Fruit fly (Drosophila melanogaster) whole organism, pupa: ENCODE results near the gene SelG.
A peak's percentile ranks its signal among the peaks of the same experiment; 100 is the strongest.

Experiments
- CG10348 ChIP-seq: fragments of 200-800 bp; sonication (Bioruptor generic); IDR thresholded peaks from 2 replicates; pipeline ENCODE4 v1.3.6; 2022; ENCODE audit warnings: missing biosample characterization, missing genetic modification characterization
- CG12605 ChIP-seq: fragments of 200-800 bp; sonication (Bioruptor generic); IDR thresholded peaks from 2 replicates; pipeline ENCODE4 v1.3.6; 2022; ENCODE audit warnings: missing biosample characterization, missing genetic modification characterization
- CG13204 ChIP-seq: fragments of 200-800 bp; sonication (Bioruptor generic); optimal IDR thresholded peaks from 2 replicates; lab custom pipeline; 2018; ENCODE audit warnings: missing biosample characterization, mild to moderate bottlenecking, missing genetic modification characterization, moderate library complexity
- CG14655 ChIP-seq: fragments of 200-800 bp; sonication (Bioruptor generic); optimal IDR thresholded peaks from 3 replicates; lab custom pipeline; 2017; ENCODE audit warnings: mild to moderate bottlenecking, missing biosample characterization, missing genetic modification reagents, missing genetic modification characterization
- CG15710 ChIP-seq: fragments of 200-800 bp; sonication (Bioruptor generic); optimal IDR thresholded peaks from 2 replicates; lab custom pipeline; 2018; ENCODE audit warnings: missing biosample characterization, mild to moderate bottlenecking, missing genetic modification characterization, moderate library complexity
- CG17806 ChIP-seq: fragments of 200-800 bp; sonication (Bioruptor generic); optimal IDR thresholded peaks from 2 replicates; lab custom pipeline; 2018; ENCODE audit warnings: missing biosample characterization, mild to moderate bottlenecking, missing genetic modification characterization, moderate library complexity
- CG32121 ChIP-seq: fragments of 200-800 bp; sonication (Bioruptor generic); IDR thresholded peaks from 2 replicates; pipeline ENCODE4 v1.3.6; 2022; ENCODE audit warnings: missing biosample characterization, missing genetic modification characterization
- CG34367 ChIP-seq: fragments of 200-800 bp; sonication (Bioruptor generic); optimal IDR thresholded peaks from 2 replicates; lab custom pipeline; 2018; ENCODE audit warnings: missing biosample characterization, mild to moderate bottlenecking, missing genetic modification characterization
- CG4496 ChIP-seq: fragments of 200-800 bp; sonication (Bioruptor generic); IDR thresholded peaks from 3 replicates; pipeline ENCODE4 v1.3.6; 2022; ENCODE audit warnings: missing biosample characterization, missing genetic modification characterization
- CG8159 ChIP-seq: fragments of 200-800 bp; sonication (Bioruptor generic); optimal IDR thresholded peaks from 3 replicates; lab custom pipeline; 2018; ENCODE audit warnings: missing biosample characterization, mild to moderate bottlenecking, missing genetic modification characterization, moderate library complexity
- CG8301 ChIP-seq: fragments of 200-800 bp; sonication (Bioruptor generic); optimal IDR thresholded peaks from 2 replicates; lab custom pipeline; 2018; ENCODE audit warnings: missing biosample characterization, mild to moderate bottlenecking, missing genetic modification characterization
- CG9948 ChIP-seq: fragments of 200-800 bp; sonication (Bioruptor generic); optimal IDR thresholded peaks from 2 replicates; lab custom pipeline; 2018; ENCODE audit warnings: missing biosample characterization, mild to moderate bottlenecking, missing genetic modification characterization, moderate library complexity
- D1 ChIP-seq: fragments of 200-800 bp; sonication (Bioruptor generic); optimal IDR thresholded peaks from 2 replicates; lab custom pipeline; 2018; ENCODE audit warnings: missing biosample characterization, mild to moderate bottlenecking, missing genetic modification characterization, moderate library complexity
- EcR ChIP-seq: fragments of 200-800 bp; sonication (Bioruptor generic); optimal IDR thresholded peaks from 3 replicates; lab custom pipeline; 2019; ENCODE audit warnings: missing biosample characterization, missing genetic modification characterization, mild to moderate bottlenecking, moderate library complexity, missing genetic modification reagents
- Ets98B ChIP-seq: fragments of 200-800 bp; sonication (Bioruptor generic); IDR thresholded peaks from 2 replicates; pipeline ENCODE4 v1.3.6; 2022; ENCODE audit warnings: missing biosample characterization, missing genetic modification characterization
- Pif1A ChIP-seq: fragments of 200-800 bp; sonication (Bioruptor generic); optimal IDR thresholded peaks from 3 replicates; lab custom pipeline; 2016; ENCODE audit warnings: missing biosample characterization, missing genetic modification characterization
- Pif1B ChIP-seq: fragments of 200-800 bp; sonication (Bioruptor generic); optimal IDR thresholded peaks from 3 replicates; lab custom pipeline; 2016; ENCODE audit warnings: missing biosample characterization, missing genetic modification characterization
- Snoo ChIP-seq: fragments of 200-800 bp; sonication (Bioruptor generic); optimal IDR thresholded peaks from 3 replicates; lab custom pipeline; 2017; ENCODE audit warnings: missing biosample characterization, mild to moderate bottlenecking, missing genetic modification characterization, inconsistent platforms
- fd96Ca ChIP-seq: fragments of 200-800 bp; sonication (Bioruptor generic); IDR thresholded peaks from 3 replicates; pipeline ENCODE4 v1.3.6; 2022; ENCODE audit warnings: missing biosample characterization, missing genetic modification characterization
- gl ChIP-seq: fragments of 200-800 bp; sonication (Bioruptor generic); optimal IDR thresholded peaks from 2 replicates; lab custom pipeline; 2018; ENCODE audit warnings: missing biosample characterization, mild to moderate bottlenecking, missing genetic modification characterization
- rn ChIP-seq: fragments of 200-800 bp; sonication (Bioruptor generic); IDR thresholded peaks from 2 replicates; pipeline ENCODE4 v1.3.6; 2022; ENCODE audit warnings: missing biosample characterization, missing genetic modification characterization

The SelG gene

dm6 chrX:11917056-11917633 is 30.1 kb downstream of the SelG start, which contains the start of gene pot:
pot (minus strand) TSS chrX:11917260.
- TF ChIP-seq fd96Ca (GFP tag; lab: Robert Waterston, UW), result 0 out of 3 replicates have a peak, but pooled peaks have one; percentile 21
- TF ChIP-seq Pif1B (GFP tag; lab: Kevin White, UChicago), result no peak
- TF ChIP-seq Ets98B, result peak; percentile 43; the same call in 1 of the 2 replicates
- TF ChIP-seq CG12605 (GFP tag; lab: Robert Waterston, UW), result 0 out of 2 replicates have a peak, but pooled peaks have one; percentile 16

dm6 chrX:11920959-11921358 is 33.9 kb downstream of the SelG start:
- peak; percentile 87 for TF ChIP-seq Ets98B
- TF ChIP-seq CG32121 (GFP tag; lab: Robert Waterston, UW), result peak; percentile 84
- TF ChIP-seq Pif1B (GFP tag; lab: Kevin White, UChicago), result peak; percentile 74
- peak; percentile 46; the same call in 1 of the 2 replicates for TF ChIP-seq CG10348
- TF ChIP-seq Snoo (tag; lab: Kevin White, UChicago), result peak; percentile 81
- TF ChIP-seq fd96Ca (GFP tag; lab: Robert Waterston, UW), result no peak
- peak; percentile 78 for TF ChIP-seq CG9948 (tag; lab: Kevin White, UChicago)
- peak; percentile 78 for TF ChIP-seq Pif1A (GFP tag; lab: Kevin White, UChicago)
- TF ChIP-seq EcR (GFP tag; lab: Kevin White, UChicago), result no peak
- TF ChIP-seq CG8159 (tag; lab: Kevin White, UChicago), result peak; percentile 63
- TF ChIP-seq D1, result peak; percentile 67
- TF ChIP-seq rn (GFP tag; lab: Robert Waterston, UW), result peak; percentile 72
- peak; percentile 58 for TF ChIP-seq CG34367 (tag; lab: Kevin White, UChicago)
- TF ChIP-seq CG12605 (GFP tag; lab: Robert Waterston, UW), result peak; percentile 83
- peak; percentile 94 for TF ChIP-seq CG14655
- TF ChIP-seq gl (tag; lab: Kevin White, UChicago), result no peak
- TF ChIP-seq CG4496 (GFP tag; lab: Robert Waterston, UW), result peak; percentile 93
- peak; percentile 66 for TF ChIP-seq CG17806 (tag; lab: Kevin White, UChicago)
- peak; percentile 92 for TF ChIP-seq CG8301 (tag; lab: Kevin White, UChicago)
- TF ChIP-seq CG15710 (tag; lab: Kevin White, UChicago), result peak; percentile 54
- TF ChIP-seq CG13204 (GFP tag; lab: Kevin White, UChicago), result no peak

- TF ChIP-seq fd96Ca (GFP tag; lab: Robert Waterston, UW), result no peak
- TF ChIP-seq CG17806 (tag; lab: Kevin White, UChicago), result no peak
- TF ChIP-seq Ets98B, result peak; percentile 9; the same call in 1 of the 2 replicates
- no peak for TF ChIP-seq CG14655
- no peak for TF ChIP-seq CG13204 (GFP tag; lab: Kevin White, UChicago)
- no peak for TF ChIP-seq EcR (GFP tag; lab: Kevin White, UChicago)
- 0 out of 3 replicates have a peak, but pooled peaks have one; percentile 23 for TF ChIP-seq CG4496 (GFP tag; lab: Robert Waterston, UW)
- peak; percentile 27 for TF ChIP-seq Pif1B (GFP tag; lab: Kevin White, UChicago)
- TF ChIP-seq CG34367 (tag; lab: Kevin White, UChicago), result no peak
- TF ChIP-seq gl (tag; lab: Kevin White, UChicago), result no peak
- no peak for TF ChIP-seq CG32121 (GFP tag; lab: Robert Waterston, UW)
- TF ChIP-seq Snoo (tag; lab: Kevin White, UChicago), result no peak
- TF ChIP-seq CG15710 (tag; lab: Kevin White, UChicago), result no peak
- no peak for TF ChIP-seq Pif1A (GFP tag; lab: Kevin White, UChicago)
Observed at dm6 chrX:11922650-11923237, 35.7 kb downstream of the SelG start.

- TF ChIP-seq CG14655, result no peak
- no peak for TF ChIP-seq Pif1B (GFP tag; lab: Kevin White, UChicago)
- TF ChIP-seq EcR (GFP tag; lab: Kevin White, UChicago), result no peak
- no peak for TF ChIP-seq CG10348
- no peak for TF ChIP-seq CG9948 (tag; lab: Kevin White, UChicago)
- no peak for TF ChIP-seq rn (GFP tag; lab: Robert Waterston, UW)
- no peak for TF ChIP-seq CG13204 (GFP tag; lab: Kevin White, UChicago)
- no peak for TF ChIP-seq CG15710 (tag; lab: Kevin White, UChicago)
- no peak for TF ChIP-seq CG17806 (tag; lab: Kevin White, UChicago)
- no peak for TF ChIP-seq CG32121 (GFP tag; lab: Robert Waterston, UW)
- no peak for TF ChIP-seq Ets98B
- no peak for TF ChIP-seq CG8301 (tag; lab: Kevin White, UChicago)
- TF ChIP-seq fd96Ca (GFP tag; lab: Robert Waterston, UW), result no peak
- TF ChIP-seq Snoo (tag; lab: Kevin White, UChicago), result no peak
- TF ChIP-seq D1, result no peak
- no peak for TF ChIP-seq CG8159 (tag; lab: Kevin White, UChicago)
- TF ChIP-seq Pif1A (GFP tag; lab: Kevin White, UChicago), result no peak
- TF ChIP-seq CG34367 (tag; lab: Kevin White, UChicago), result no peak
- no peak for TF ChIP-seq gl (tag; lab: Kevin White, UChicago)
- no peak for TF ChIP-seq CG12605 (GFP tag; lab: Robert Waterston, UW)
Observed at dm6 chrX:11923698-11924097, 36.6 kb downstream of the SelG start.

- TF ChIP-seq Ets98B (no peak), Pif1B (GFP tag; lab: Kevin White, UChicago) (no peak), CG9948 (tag; lab: Kevin White, UChicago) (no peak), CG4496 (GFP tag; lab: Robert Waterston, UW) (no peak), CG12605 (GFP tag; lab: Robert Waterston, UW) (no peak), CG15710 (tag; lab: Kevin White, UChicago) (no peak), EcR (GFP tag; lab: Kevin White, UChicago) (no peak), CG8301 (tag; lab: Kevin White, UChicago) (peak; percentile 2), CG34367 (tag; lab: Kevin White, UChicago) (no peak), CG14655 (peak; percentile 25), CG8159 (tag; lab: Kevin White, UChicago) (no peak), CG32121 (GFP tag; lab: Robert Waterston, UW) (no peak), D1 (no peak), rn (GFP tag; lab: Robert Waterston, UW) (no peak)
Observed at dm6 chrX:11924562-11924961, 37.5 kb downstream of the SelG start, which contains the start of gene Sclp. Sclp (minus strand) TSS chrX:11924662.
